Fruit fly (Drosophila melanogaster) whole organism, embryonic: ENCODE data around the gene Prosbeta2.

ENCODE experiments used
- BEAF-32 ChIP-seq: fragments of 200-800 bp; sonication (Bioruptor generic); optimal IDR thresholded peaks from 3 replicates; lab custom pipeline; 2017; ENCODE audit warnings: missing biosample characterization, missing genetic modification characterization, mild to moderate bottlenecking, moderate library complexity, missing genetic modification reagents
- CG12155 ChIP-seq: fragments of 200-800 bp; sonication (Bioruptor generic); optimal IDR thresholded peaks from 3 replicates; lab custom pipeline; 2016; ENCODE audit warnings: missing biosample characterization, missing genetic modification characterization
- CG15479 ChIP-seq: fragments of 200-800 bp; sonication (Bioruptor generic); optimal IDR thresholded peaks from 3 replicates; lab custom pipeline; 2019; ENCODE audit warnings: missing biosample characterization, mild to moderate bottlenecking, missing genetic modification characterization, moderate library complexity
- CG1832 ChIP-seq: fragments of 200-800 bp; sonication (Bioruptor generic); optimal IDR thresholded peaks from 2 replicates; lab custom pipeline; 2017; ENCODE audit warnings: missing biosample characterization, mild to moderate bottlenecking, missing genetic modification characterization, inconsistent platforms
- CG2199 ChIP-seq: fragments of 200-800 bp; sonication (Bioruptor generic); IDR thresholded peaks from 3 replicates; pipeline ENCODE4 v1.3.6; 2022; ENCODE audit warnings: missing biosample characterization, missing genetic modification characterization
- CG34224 ChIP-seq: fragments of 200-800 bp; sonication (Bioruptor generic); IDR thresholded peaks from 3 replicates; pipeline ENCODE4 v1.3.6; 2022; ENCODE audit warnings: missing biosample characterization, missing genetic modification characterization; ENCODE audit not compliant: partially characterized antibody
- CG5180 ChIP-seq: fragments of 200-800 bp; sonication (Bioruptor generic); optimal IDR thresholded peaks from 3 replicates; lab custom pipeline; 2017; ENCODE audit warnings: missing biosample characterization, missing genetic modification characterization, mild to moderate bottlenecking, moderate library complexity, missing genetic modification reagents
- CG6813 ChIP-seq: fragments of 200-800 bp; sonication (Bioruptor generic); optimal IDR thresholded peaks from 2 replicates; lab custom pipeline; 2017; ENCODE audit warnings: missing biosample characterization, missing genetic modification characterization, mild to moderate bottlenecking, moderate library complexity, missing genetic modification reagents
- CG9817 ChIP-seq: fragments of 200-800 bp; sonication (Bioruptor generic); optimal IDR thresholded peaks from 2 replicates; lab custom pipeline; 2018; ENCODE audit warnings: missing biosample characterization, mild to moderate bottlenecking, missing genetic modification characterization, moderate library complexity
- CTCF ChIP-seq: fragments of 200-800 bp; sonication (Bioruptor generic); optimal IDR thresholded peaks from 2 replicates; lab custom pipeline; 2017; ENCODE audit warnings: missing biosample characterization, mild to moderate bottlenecking, missing genetic modification characterization, moderate library complexity
- CoRest ChIP-seq: fragments of 200-800 bp; sonication (Bioruptor generic); optimal IDR thresholded peaks from 3 replicates; lab custom pipeline; 2018; ENCODE audit warnings: missing biosample characterization, mild to moderate bottlenecking, missing genetic modification characterization, moderate library complexity
- Dbx ChIP-seq: fragments of 200-800 bp; sonication (Bioruptor generic); IDR thresholded peaks from 3 replicates; pipeline ENCODE4 v1.3.6; 2022; ENCODE audit warnings: missing biosample characterization, missing genetic modification characterization
- Deaf1 ChIP-seq: fragments of 200-800 bp; optimal IDR thresholded peaks from 3 replicates; lab custom pipeline; 2019; ENCODE audit warnings: missing biosample characterization, mild to moderate bottlenecking, missing genetic modification characterization, moderate library complexity
- Dp ChIP-seq: fragments of 200-800 bp; sonication (Bioruptor generic); optimal IDR thresholded peaks from 2 replicates; lab custom pipeline; 2018; ENCODE audit warnings: missing biosample characterization, mild to moderate bottlenecking, missing genetic modification characterization, moderate library complexity
- E2f2 ChIP-seq: fragments of 200-800 bp; sonication (Bioruptor generic); IDR thresholded peaks from 2 replicates; pipeline ENCODE4 v1.3.6; 2022; ENCODE audit warnings: missing biosample characterization, missing genetic modification characterization
- HHEX ChIP-seq: fragments of 200-800 bp; sonication (Bioruptor generic); optimal IDR thresholded peaks from 3 replicates; lab custom pipeline; 2017; ENCODE audit warnings: missing biosample characterization, mild to moderate bottlenecking, missing genetic modification characterization, missing genetic modification reagents
- HLH54F ChIP-seq: fragments of 200-800 bp; sonication (Bioruptor generic); optimal IDR thresholded peaks from 3 replicates; lab custom pipeline; 2016; ENCODE audit warnings: missing biosample characterization, missing genetic modification characterization
- Jarid2 ChIP-seq: fragments of 200-800 bp; sonication (Bioruptor generic); optimal IDR thresholded peaks from 3 replicates; lab custom pipeline; 2017; ENCODE audit warnings: mild to moderate bottlenecking, missing biosample characterization, missing genetic modification reagents, missing genetic modification characterization
- MBD-R2 ChIP-seq: fragments of 200-800 bp; sonication (Bioruptor generic); IDR thresholded peaks from 2 replicates; pipeline ENCODE4 v1.3.6; 2022; ENCODE audit warnings: missing biosample characterization, missing genetic modification characterization
- MTF-1 ChIP-seq: fragments of 200-800 bp; sonication (Bioruptor generic); optimal IDR thresholded peaks from 2 replicates; lab custom pipeline; 2018; ENCODE audit warnings: missing biosample characterization, mild to moderate bottlenecking, missing genetic modification characterization, borderline replicate concordance
- Med ChIP-seq: fragments of 200-800 bp; sonication (Bioruptor generic); peaks from one replicate; lab custom pipeline; 2016; ENCODE audit warnings: missing biosample characterization, missing genetic modification characterization, mild to moderate bottlenecking, inconsistent platforms, moderate library complexity
- Myb ChIP-seq: fragments of 200-800 bp; sonication (Bioruptor generic); optimal IDR thresholded peaks from 2 replicates; lab custom pipeline; 2016; ENCODE audit warnings: missing biosample characterization, missing genetic modification characterization
- NK7.1 ChIP-seq: fragments of 200-800 bp; sonication (Bioruptor generic); optimal IDR thresholded peaks from 3 replicates; lab custom pipeline; 2016; ENCODE audit warnings: missing biosample characterization, missing genetic modification characterization
- Pdp1 ChIP-seq, 2 experiments: fragments of 200-800 bp; sonication (Bioruptor generic); optimal IDR thresholded peaks; 3 replicates each; lab custom pipeline; 2016; ENCODE audit warnings: missing biosample characterization in 2 of 2, missing genetic modification characterization in 2 of 2, mild to moderate bottlenecking in 1 of 2, moderate library complexity in 1 of 2
- Usf ChIP-seq: fragments of 200-800 bp; sonication (Bioruptor generic); optimal IDR thresholded peaks from 2 replicates; lab custom pipeline; 2017; ENCODE audit warnings: missing genotype, missing biosample characterization, missing genetic modification characterization
- abd-A ChIP-seq: fragments of 200-800 bp; sonication (Bioruptor generic); optimal IDR thresholded peaks from 3 replicates; lab custom pipeline; 2019; ENCODE audit warnings: missing biosample characterization, mild to moderate bottlenecking, missing genetic modification characterization, moderate library complexity
- ara ChIP-seq: fragments of 200-800 bp; sonication (Bioruptor generic); IDR thresholded peaks from 2 replicates; pipeline ENCODE4 v1.3.6; 2022; ENCODE audit warnings: missing biosample characterization, missing genetic modification characterization
- cad ChIP-seq: fragments of >200 bp; optimal IDR thresholded peaks from 2 replicates; lab custom pipeline; 2017; ENCODE audit warnings: missing biosample characterization, missing genetic modification characterization
- caup ChIP-seq: fragments of 200-800 bp; sonication (Bioruptor generic); optimal IDR thresholded peaks from 3 replicates; lab custom pipeline; 2017; ENCODE audit warnings: missing biosample characterization, mild to moderate bottlenecking, missing genetic modification characterization, moderate library complexity; ENCODE audit not compliant: severe bottlenecking
- cg ChIP-seq: fragments of 200-800 bp; sonication (Bioruptor generic); optimal IDR thresholded peaks from 3 replicates; lab custom pipeline; 2019; ENCODE audit warnings: missing biosample characterization, mild to moderate bottlenecking, missing genetic modification characterization, moderate library complexity
- chn ChIP-seq: fragments of 200-800 bp; sonication (Bioruptor generic); optimal IDR thresholded peaks from 2 replicates; lab custom pipeline; 2016; ENCODE audit warnings: missing biosample characterization, missing genetic modification characterization
- crol ChIP-seq: fragments of 200-800 bp; sonication (Bioruptor generic); IDR thresholded peaks from 2 replicates; pipeline ENCODE4 v1.3.6; 2022; ENCODE audit warnings: missing biosample characterization, missing genetic modification characterization
- fd102C ChIP-seq: fragments of 200-800 bp; sonication (Bioruptor generic); optimal IDR thresholded peaks from 2 replicates; lab custom pipeline; 2018; ENCODE audit warnings: missing biosample characterization, mild to moderate bottlenecking, missing genetic modification characterization, moderate library complexity
- kah ChIP-seq: fragments of 200-800 bp; sonication (Bioruptor generic); optimal IDR thresholded peaks from 2 replicates; lab custom pipeline; 2018; ENCODE audit warnings: missing biosample characterization, mild to moderate bottlenecking, missing genetic modification characterization
- kay ChIP-seq: fragments of 200-800 bp; sonication (Bioruptor generic); optimal IDR thresholded peaks from 2 replicates; lab custom pipeline; 2016; ENCODE audit warnings: missing biosample characterization, missing genetic modification characterization
- odd ChIP-seq: fragments of 200-800 bp; sonication (Bioruptor generic); optimal IDR thresholded peaks from 2 replicates; lab custom pipeline; 2017; ENCODE audit warnings: missing biosample characterization, mild to moderate bottlenecking, missing genetic modification characterization
- org-1 ChIP-seq: fragments of 200-800 bp; sonication (Bioruptor generic); optimal IDR thresholded peaks from 2 replicates; lab custom pipeline; 2017; ENCODE audit warnings: missing biosample characterization, missing genetic modification characterization
- pzg ChIP-seq: fragments of 200-800 bp; sonication (Bioruptor generic); optimal IDR thresholded peaks from 3 replicates; lab custom pipeline; 2018; ENCODE audit warnings: missing biosample characterization, mild to moderate bottlenecking, missing genetic modification characterization, moderate library complexity
- sr ChIP-seq: fragments of 200-800 bp; sonication (Bioruptor generic); IDR thresholded peaks from 3 replicates; pipeline ENCODE4 v1.3.6; 2022; ENCODE audit warnings: missing biosample characterization, missing genetic modification characterization
- sug ChIP-seq: fragments of 200-800 bp; optimal IDR thresholded peaks from 2 replicates; lab custom pipeline; 2019; ENCODE audit warnings: missing biosample characterization, mild to moderate bottlenecking, missing genetic modification characterization, moderate library complexity
- tgo ChIP-seq: fragments of 200-800 bp; sonication (Bioruptor generic); IDR thresholded peaks from 3 replicates; pipeline ENCODE4 v1.3.6; 2022; ENCODE audit warnings: missing biosample characterization, missing genetic modification characterization
- tin ChIP-seq: fragments of 200-800 bp; sonication (Bioruptor generic); optimal IDR thresholded peaks from 3 replicates; lab custom pipeline; 2016; ENCODE audit warnings: missing biosample characterization, missing genetic modification characterization
- tll ChIP-seq, 2 experiments: fragments of 200-800 bp in 1 of 2; fragments of >200 bp in 1 of 2; sonication (Bioruptor generic) in 1 of 2; optimal IDR thresholded peaks; 2 replicates each; lab custom pipeline; 2017 to 2019; ENCODE audit warnings: missing biosample characterization in 2 of 2, missing genetic modification characterization in 2 of 2, mild to moderate bottlenecking in 1 of 2, moderate library complexity in 1 of 2
- zen ChIP-seq: fragments of 200-800 bp; sonication (Bioruptor generic); optimal IDR thresholded peaks from 3 replicates; lab custom pipeline; 2018; ENCODE audit warnings: missing biosample characterization, mild to moderate bottlenecking, missing genetic modification characterization, moderate library complexity

The Prosbeta2 gene

DNA sequence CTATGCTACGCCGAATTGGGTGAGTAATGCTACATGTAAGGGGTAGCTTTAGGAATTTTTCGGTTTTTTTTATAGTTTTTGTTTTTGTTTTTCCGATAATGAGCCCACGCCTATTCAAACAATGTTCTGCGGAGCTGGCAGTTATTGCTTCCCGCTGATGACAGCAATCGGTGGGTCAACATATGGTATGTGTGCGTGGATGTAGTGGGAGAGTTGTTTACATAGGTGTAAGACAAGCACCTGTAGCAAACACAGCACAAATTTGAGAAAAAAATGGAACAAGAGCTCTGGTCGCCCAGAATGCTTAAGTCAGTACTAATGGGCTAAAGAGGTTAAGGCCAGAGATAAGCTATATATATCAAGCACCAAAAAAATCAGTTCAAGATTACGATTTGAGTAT is 11.5 kb upstream of the Prosbeta2 start (continued):
- TF ChIP-seq caup (GFP tag; lab: Kevin White, UChicago) (peak; percentile 47), Dbx (GFP tag; lab: Robert Waterston, UW) (peak; percentile 12; the same call in 1 of the 3 replicates), kah (GFP tag; lab: Kevin White, UChicago) (peak; percentile 15), CG6813 (GFP tag; lab: Kevin White, UChicago) (peak; percentile 48), Jarid2 (peak; percentile 3)

DNA sequence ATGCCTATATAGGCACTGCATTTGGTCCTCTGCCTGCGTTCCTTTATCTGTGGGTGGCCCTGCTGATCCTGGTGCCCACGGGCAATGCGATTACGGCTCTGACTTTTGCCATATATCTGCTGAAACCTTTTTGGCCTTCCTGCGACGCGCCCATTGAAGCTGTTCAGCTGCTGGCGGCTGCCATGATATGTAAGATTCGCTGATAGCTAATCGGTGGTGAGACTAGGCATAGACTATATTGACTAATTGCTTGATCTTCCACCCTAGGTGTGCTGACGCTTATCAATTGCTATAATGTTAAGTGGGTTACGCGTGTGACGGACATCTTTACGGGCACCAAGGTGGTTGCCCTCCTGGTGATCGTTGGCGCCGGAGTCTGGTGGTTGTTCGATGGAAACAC is 9.9 kb upstream of the Prosbeta2 start:
- peak in 1 of 2 experiments; percentile 2 for TF ChIP-seq tll (GFP tag; optimal IDR thresholded peaks at IDR 0.05; lab: Kevin White, UChicago)
- peak; percentile 91 for TF ChIP-seq zen
- no peak for TF ChIP-seq tgo
- peak; percentile 23 for TF ChIP-seq sug
- peak; percentile 74 for TF ChIP-seq CG15479 (GFP tag; lab: Kevin White, UChicago)
- TF ChIP-seq tin (GFP tag; lab: Kevin White, UChicago), result no peak

DNA sequence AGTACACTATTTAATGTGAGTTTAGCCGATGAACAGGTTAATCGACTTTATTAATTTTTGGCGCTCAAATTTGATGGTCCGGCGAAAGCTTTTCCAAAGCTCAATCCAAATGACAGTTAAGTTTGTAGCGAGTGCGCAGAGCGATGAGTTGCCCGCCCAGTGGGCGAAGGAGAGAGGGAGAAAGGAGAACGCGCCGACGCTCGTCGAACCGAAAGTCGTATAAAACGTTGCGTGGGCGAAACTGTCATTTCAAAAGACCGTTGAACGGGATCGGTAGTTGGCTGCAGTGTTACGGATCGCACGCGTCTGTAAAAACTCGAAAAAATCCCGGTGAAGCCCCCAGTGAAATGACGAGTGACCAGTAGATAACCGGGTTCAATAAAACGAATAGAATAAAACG is 7.7 kb upstream of the Prosbeta2 start, which contains the start of gene Zip71B:
Gene Zip71B (plus strand): TSS at position 265 of the 400 bp plus-strand sequence.
- TF ChIP-seq CG2199 (GFP tag; lab: Robert Waterston, UW), result 0 out of 3 replicates have a peak, but pooled peaks have one; percentile 56
- peak; percentile 13 for TF ChIP-seq CG15479 (GFP tag; lab: Kevin White, UChicago)
- TF ChIP-seq Med (GFP tag; lab: Kevin White, UChicago), result peak; percentile 36
- no peak for TF ChIP-seq CG9817 (tag; lab: Kevin White, UChicago)
- peak; percentile 24; the same call in 1 of the 2 replicates for TF ChIP-seq MBD-R2
- TF ChIP-seq cad (GFP tag; lab: Kevin White, UChicago), result peak; percentile 16
- no peak for TF ChIP-seq CG34224 (GFP tag; lab: Robert Waterston, UW)
- TF ChIP-seq Usf (GFP tag; lab: Kevin White, UChicago), result no peak
- TF ChIP-seq fd102C (GFP tag; lab: Kevin White, UChicago), result no peak
- TF ChIP-seq ara (GFP tag; lab: Robert Waterston, UW), result 0 out of 2 replicates have a peak, but pooled peaks have one; percentile 5
- TF ChIP-seq HHEX (GFP tag; lab: Kevin White, UChicago), result no peak
- peak; percentile 39 for TF ChIP-seq CG1832 (GFP tag; lab: Kevin White, UChicago)
- TF ChIP-seq kah (GFP tag; lab: Kevin White, UChicago), result no peak
- peak; percentile 3 for TF ChIP-seq CoRest (tag; lab: Kevin White, UChicago)
- TF ChIP-seq cg (GFP tag; lab: Kevin White, UChicago), result no peak
- TF ChIP-seq CTCF (GFP tag; lab: Kevin White, UChicago), result peak; percentile 17
- peak; percentile 98 for TF ChIP-seq CG12155 (GFP tag; lab: Kevin White, UChicago)
- TF ChIP-seq odd (GFP tag; lab: Kevin White, UChicago), result no peak
- peak; percentile 64; the same call in 2 of the 3 replicates for TF ChIP-seq sr
- peak; percentile 72 for TF ChIP-seq E2f2 (GFP tag; lab: Robert Waterston, UW)
- no peak for TF ChIP-seq MTF-1
- TF ChIP-seq CG5180 (GFP tag; lab: Kevin White, UChicago), result peak; percentile 41
- peak; percentile 61 for TF ChIP-seq Myb (GFP tag; lab: Kevin White, UChicago)
- peak; percentile 9 for TF ChIP-seq pzg (GFP tag; lab: Kevin White, UChicago)
- TF ChIP-seq HLH54F (GFP tag; lab: Kevin White, UChicago), result no peak
- TF ChIP-seq BEAF-32, result no peak
- TF ChIP-seq org-1 (GFP tag; lab: Kevin White, UChicago), result no peak
- peak; percentile 11; the same call in 1 of the 2 replicates for TF ChIP-seq crol (GFP tag; lab: Robert Waterston, UW)
- TF ChIP-seq chn (GFP tag; lab: Kevin White, UChicago), result peak; percentile 0
- peak; percentile 68 for TF ChIP-seq Dp (GFP tag; lab: Kevin White, UChicago)
- TF ChIP-seq Deaf1, result peak; percentile 61
- no peak for TF ChIP-seq NK7.1 (GFP tag; lab: Kevin White, UChicago)
- TF ChIP-seq abd-A, result no peak
- TF ChIP-seq Pdp1 (GFP tag; optimal IDR thresholded peaks at IDR 0.05; lab: Kevin White, UChicago), result peak in 1 of 2 experiments; percentile 28
- TF ChIP-seq kay, result peak; percentile 25
